Fruit fly (Drosophila melanogaster) whole organism, embryonic: ENCODE data around the gene ninaG.
A peak's percentile ranks its signal among the peaks of the same experiment; 100 is the strongest.

ENCODE experiments used
- BEAF-32 ChIP-seq: fragments of 200-800 bp; sonication (Bioruptor generic); optimal IDR thresholded peaks from 3 replicates; lab custom pipeline; 2017; ENCODE audit warnings: missing biosample characterization, missing genetic modification characterization, mild to moderate bottlenecking, moderate library complexity, missing genetic modification reagents
- Bdp1 ChIP-seq: fragments of 200-800 bp; sonication (Bioruptor generic); optimal IDR thresholded peaks from 3 replicates; lab custom pipeline; 2016; ENCODE audit warnings: missing biosample characterization, missing genetic modification characterization
- Bgb ChIP-seq: fragments of 200-800 bp; sonication (Bioruptor generic); IDR thresholded peaks from 2 replicates; pipeline ENCODE4 v1.3.6; 2022; ENCODE audit warnings: missing biosample characterization, missing genetic modification characterization; ENCODE audit not compliant: partially characterized antibody
- Blimp-1 ChIP-seq: fragments of 200-800 bp; sonication (Bioruptor generic); optimal IDR thresholded peaks from 3 replicates; lab custom pipeline; 2018; ENCODE audit warnings: missing biosample characterization, missing genetic modification characterization, mild to moderate bottlenecking, moderate library complexity, missing genetic modification reagents
- CG12219 ChIP-seq: fragments of 200-800 bp; sonication (Bioruptor generic); optimal IDR thresholded peaks from 3 replicates; lab custom pipeline; 2018; ENCODE audit warnings: missing biosample characterization, mild to moderate bottlenecking, missing genetic modification characterization
- CG12391 ChIP-seq: fragments of 200-800 bp; sonication (Bioruptor generic); optimal IDR thresholded peaks from 3 replicates; lab custom pipeline; 2018; ENCODE audit warnings: missing biosample characterization, mild to moderate bottlenecking, missing genetic modification characterization, moderate library complexity
- CG12942 ChIP-seq: fragments of 200-800 bp; sonication (Bioruptor generic); optimal IDR thresholded peaks from 3 replicates; lab custom pipeline; 2016; ENCODE audit warnings: missing biosample characterization, missing genetic modification characterization
- CG13894 ChIP-seq: fragments of 200-800 bp; sonication (Bioruptor generic); optimal IDR thresholded peaks from 3 replicates; lab custom pipeline; 2018; ENCODE audit warnings: missing biosample characterization, mild to moderate bottlenecking, missing genetic modification characterization, moderate library complexity
- CG14667 ChIP-seq: fragments of 200-800 bp; sonication (Bioruptor generic); IDR thresholded peaks from 2 replicates; pipeline ENCODE4 v1.3.6; 2022; ENCODE audit warnings: missing biosample characterization, missing genetic modification characterization
- CG17359 ChIP-seq: fragments of 200-800 bp; sonication (Bioruptor generic); optimal IDR thresholded peaks from 3 replicates; lab custom pipeline; 2018; ENCODE audit warnings: missing biosample characterization, mild to moderate bottlenecking, missing genetic modification characterization, moderate library complexity
- CG17912 ChIP-seq: fragments of 200-800 bp; sonication (Bioruptor generic); optimal IDR thresholded peaks from 2 replicates; lab custom pipeline; 2018; ENCODE audit warnings: missing biosample characterization, mild to moderate bottlenecking, missing genetic modification characterization
- CG18599 ChIP-seq: fragments of 200-800 bp; sonication (Bioruptor generic); optimal IDR thresholded peaks from 3 replicates; lab custom pipeline; 2017; ENCODE audit warnings: missing biosample characterization, missing genetic modification characterization, mild to moderate bottlenecking, moderate library complexity, missing genetic modification reagents
- CG2889 ChIP-seq: fragments of 200-800 bp; sonication (Bioruptor generic); IDR thresholded peaks from 3 replicates; pipeline ENCODE4 v1.3.6; 2022; ENCODE audit warnings: missing biosample characterization, missing genetic modification characterization
- CG32772 ChIP-seq: fragments of 200-800 bp; sonication (Bioruptor generic); IDR thresholded peaks from 2 replicates; pipeline ENCODE4 v1.3.6; 2022; ENCODE audit warnings: missing biosample characterization, missing genetic modification characterization
- CG43689 ChIP-seq: fragments of 200-800 bp; sonication (Bioruptor generic); IDR thresholded peaks from 2 replicates; pipeline ENCODE4 v1.3.6; 2022; ENCODE audit warnings: missing biosample characterization, missing genetic modification characterization
- CG4404 ChIP-seq: fragments of 200-800 bp; sonication (Bioruptor generic); IDR thresholded peaks from 2 replicates; pipeline ENCODE4 v1.3.6; 2022; ENCODE audit warnings: missing biosample characterization, missing genetic modification characterization
- CG5245 ChIP-seq: fragments of 200-800 bp; sonication (Bioruptor generic); optimal IDR thresholded peaks from 3 replicates; lab custom pipeline; 2016; ENCODE audit warnings: missing biosample characterization, missing genetic modification characterization
- CG6272 ChIP-seq: fragments of 200-800 bp; sonication (Bioruptor generic); IDR thresholded peaks from 2 replicates; pipeline ENCODE4 v1.3.6; 2022; ENCODE audit warnings: missing biosample characterization, missing genetic modification characterization
- CG6791 ChIP-seq: fragments of 200-800 bp; sonication (Bioruptor generic); IDR thresholded peaks from 3 replicates; pipeline ENCODE4 v1.3.6; 2022; ENCODE audit warnings: missing biosample characterization, missing genetic modification characterization; ENCODE audit not compliant: partially characterized antibody
- CG7372 ChIP-seq: fragments of 200-800 bp; sonication (Bioruptor generic); IDR thresholded peaks from 2 replicates; pipeline ENCODE4 v1.3.6; 2022; ENCODE audit warnings: missing biosample characterization, missing genetic modification characterization
- CG8478 ChIP-seq: fragments of >200 bp; optimal IDR thresholded peaks from 2 replicates; lab custom pipeline; 2018
- D19A ChIP-seq: fragments of 200-800 bp; optimal IDR thresholded peaks from 3 replicates; lab custom pipeline; 2019; ENCODE audit warnings: missing biosample characterization, mild to moderate bottlenecking, missing genetic modification characterization, moderate library complexity
- Dfd ChIP-seq, 2 experiments: fragments of >200 bp; optimal IDR thresholded peaks; 2 replicates each; lab custom pipeline; 2017; ENCODE audit warnings: missing biosample characterization in 2 of 2, missing genetic modification characterization in 2 of 2
- E2f2 ChIP-seq: fragments of 200-800 bp; sonication (Bioruptor generic); IDR thresholded peaks from 2 replicates; pipeline ENCODE4 v1.3.6; 2022; ENCODE audit warnings: missing biosample characterization, missing genetic modification characterization
- HLH3B ChIP-seq: fragments of 200-800 bp; sonication (Bioruptor generic); IDR thresholded peaks from 2 replicates; pipeline ENCODE4 v1.3.6; 2022; ENCODE audit warnings: missing biosample characterization, missing genetic modification characterization
- HLH54F ChIP-seq: fragments of 200-800 bp; sonication (Bioruptor generic); optimal IDR thresholded peaks from 3 replicates; lab custom pipeline; 2016; ENCODE audit warnings: missing biosample characterization, missing genetic modification characterization
- HmgZ ChIP-seq: fragments of 200-800 bp; sonication (Bioruptor generic); optimal IDR thresholded peaks from 2 replicates; lab custom pipeline; 2018; ENCODE audit warnings: missing biosample characterization, mild to moderate bottlenecking, missing genetic modification characterization
- Lpt ChIP-seq: fragments of >200 bp; optimal IDR thresholded peaks from 2 replicates; lab custom pipeline; 2018; ENCODE audit warnings: missing biosample characterization, missing genetic modification characterization
- Poxn ChIP-seq: fragments of 200-800 bp; sonication (Bioruptor generic); IDR thresholded peaks from 2 replicates; pipeline ENCODE4 v1.3.6; 2022; ENCODE audit warnings: missing biosample characterization, missing genetic modification characterization
- Rx ChIP-seq: fragments of 200-800 bp; sonication (Bioruptor generic); IDR thresholded peaks from 2 replicates; pipeline ENCODE4 v1.3.6; 2022; ENCODE audit warnings: missing biosample characterization, missing genetic modification characterization
- Tbp ChIP-seq: fragments of >200 bp; optimal IDR thresholded peaks from 2 replicates; lab custom pipeline; 2018; ENCODE audit warnings: missing biosample characterization, missing genetic modification characterization
- Trl ChIP-seq, 3 experiments: fragments of >200 bp in 2 of 3; fragments of 200-800 bp in 1 of 3; sonication (Bioruptor generic) in 1 of 3; optimal IDR thresholded peaks; 2 replicates in 1 of 3; 3 replicates in 2 of 3; lab custom pipeline; 2016 to 2017; ENCODE audit warnings: missing biosample characterization in 1 of 3, missing genetic modification characterization in 1 of 3
- amos ChIP-seq: fragments of 200-800 bp; sonication (Bioruptor generic); IDR thresholded peaks from 2 replicates; pipeline ENCODE4 v1.3.6; 2022; ENCODE audit warnings: missing biosample characterization, missing genetic modification characterization; ENCODE audit not compliant: partially characterized antibody
- aop ChIP-seq: fragments of 200-800 bp; sonication (Bioruptor generic); IDR thresholded peaks from 2 replicates; pipeline ENCODE4 v1.3.6; 2022; ENCODE audit warnings: missing biosample characterization, missing genetic modification characterization
- ato ChIP-seq: fragments of 200-800 bp; sonication (Bioruptor generic); IDR thresholded peaks from 2 replicates; pipeline ENCODE4 v1.3.6; 2022; ENCODE audit warnings: missing biosample characterization, missing genetic modification characterization; ENCODE audit not compliant: partially characterized antibody
- bbx ChIP-seq: fragments of 200-800 bp; sonication (Bioruptor generic); IDR thresholded peaks from 2 replicates; pipeline ENCODE4 v1.3.6; 2022; ENCODE audit warnings: missing biosample characterization, missing genetic modification characterization; ENCODE audit not compliant: partially characterized antibody
- dm ChIP-seq: fragments of 200-800 bp; sonication (Bioruptor generic); optimal IDR thresholded peaks from 3 replicates; lab custom pipeline; 2016; ENCODE audit warnings: missing biosample characterization, missing genetic modification characterization
- en ChIP-seq: fragments of 200-800 bp; sonication (Bioruptor generic); optimal IDR thresholded peaks from 2 replicates; lab custom pipeline; 2016; ENCODE audit warnings: missing biosample characterization, missing genetic modification characterization
- gcm2 ChIP-seq: fragments of 200-800 bp; sonication (Bioruptor generic); optimal IDR thresholded peaks from 2 replicates; lab custom pipeline; 2016; ENCODE audit warnings: missing biosample characterization, missing genetic modification characterization
- pb ChIP-seq: fragments of 200-800 bp; sonication (Bioruptor generic); optimal IDR thresholded peaks from 3 replicates; lab custom pipeline; 2016; ENCODE audit warnings: missing biosample characterization, missing genetic modification characterization
- sima ChIP-seq: fragments of 200-800 bp; sonication (Bioruptor generic); optimal IDR thresholded peaks from 2 replicates; lab custom pipeline; 2016; ENCODE audit warnings: missing biosample characterization, missing genetic modification characterization
- sna ChIP-seq: fragments of 200-800 bp; sonication (Bioruptor generic); IDR thresholded peaks from 2 replicates; pipeline ENCODE4 v1.3.6; 2022; ENCODE audit warnings: missing biosample characterization, missing genetic modification characterization; ENCODE audit not compliant: partially characterized antibody
- sr ChIP-seq: fragments of 200-800 bp; sonication (Bioruptor generic); IDR thresholded peaks from 3 replicates; pipeline ENCODE4 v1.3.6; 2022; ENCODE audit warnings: missing biosample characterization, missing genetic modification characterization
- stwl ChIP-seq: fragments of 200-800 bp; sonication (Bioruptor generic); optimal IDR thresholded peaks from 3 replicates; lab custom pipeline; 2018; ENCODE audit warnings: missing biosample characterization, mild to moderate bottlenecking, missing genetic modification characterization, moderate library complexity
- tgo ChIP-seq: fragments of 200-800 bp; sonication (Bioruptor generic); IDR thresholded peaks from 3 replicates; pipeline ENCODE4 v1.3.6; 2022; ENCODE audit warnings: missing biosample characterization, missing genetic modification characterization
- trem ChIP-seq: fragments of 200-800 bp; optimal IDR thresholded peaks from 3 replicates; lab custom pipeline; 2019; ENCODE audit warnings: missing biosample characterization, mild to moderate bottlenecking, missing genetic modification characterization, moderate library complexity
- zen ChIP-seq: fragments of 200-800 bp; sonication (Bioruptor generic); optimal IDR thresholded peaks from 3 replicates; lab custom pipeline; 2018; ENCODE audit warnings: missing biosample characterization, mild to moderate bottlenecking, missing genetic modification characterization, moderate library complexity

ninaG gene

dm6 chr3R:11375142-11375541 is 46.4 kb downstream of the ninaG start:
- no peak for TF ChIP-seq Bdp1 (GFP tag; lab: Kevin White, UChicago)
- no peak for TF ChIP-seq HmgZ (tag; lab: Kevin White, UChicago)
- no peak for TF ChIP-seq CG43689 (GFP tag; lab: Robert Waterston, UW)
- TF ChIP-seq Lpt, result no peak
- TF ChIP-seq CG18599 (GFP tag; lab: Kevin White, UChicago), result no peak
- TF ChIP-seq ato (GFP tag; lab: Robert Waterston, UW), result no peak
- TF ChIP-seq CG14667 (GFP tag; lab: Robert Waterston, UW), result no peak
- TF ChIP-seq aop (GFP tag; lab: Robert Waterston, UW), result no peak
- TF ChIP-seq CG12391 (tag; lab: Kevin White, UChicago), result no peak
- no peak for TF ChIP-seq tgo (GFP tag; lab: Robert Waterston, UW)
- TF ChIP-seq CG13894 (tag; lab: Kevin White, UChicago), result no peak
- TF ChIP-seq dm (GFP tag; lab: Kevin White, UChicago), result no peak
- TF ChIP-seq amos (GFP tag; lab: Robert Waterston, UW), result no peak
- no peak for TF ChIP-seq CG17912 (GFP tag; lab: Kevin White, UChicago)
- no peak for TF ChIP-seq zen (tag; lab: Kevin White, UChicago)
- no peak for TF ChIP-seq CG4404 (GFP tag; lab: Robert Waterston, UW)
- TF ChIP-seq, all 482 proteins: peak for 0

- TF ChIP-seq CG17359 (tag; lab: Kevin White, UChicago) (no peak), CG12219 (GFP tag; lab: Kevin White, UChicago) (no peak), Bgb (GFP tag; lab: Robert Waterston, UW) (peak; percentile 36; the same call in 1 of the 2 replicates), en (GFP tag; lab: Kevin White, UChicago) (no peak), sr (GFP tag; lab: Robert Waterston, UW) (0 out of 3 replicates have a peak, but pooled peaks have one; percentile 21), Bdp1 (GFP tag; lab: Kevin White, UChicago) (peak; percentile 22), trem (tag; lab: Kevin White, UChicago) (peak; percentile 24), Trl (optimal IDR thresholded peaks at IDR 0.05; lab: Kevin White, UChicago) (peak; percentile 53 to 74), Trl (GFP tag; optimal IDR thresholded peaks at IDR 0.05; lab: Kevin White, UChicago) (peak; percentile 13), CG32772 (GFP tag; lab: Robert Waterston, UW) (no peak), gcm2 (GFP tag; lab: Kevin White, UChicago) (no peak), sima (GFP tag; lab: Kevin White, UChicago) (no peak), Poxn (GFP tag; lab: Robert Waterston, UW) (no peak), bbx (GFP tag; lab: Robert Waterston, UW) (peak; percentile 74), D19A (peak; percentile 1), CG5245 (GFP tag; lab: Kevin White, UChicago) (peak; percentile 12), CG8478 (peak; percentile 94), stwl (tag; lab: Kevin White, UChicago) (no peak), HLH54F (GFP tag; lab: Kevin White, UChicago) (no peak), pb (GFP tag; lab: Kevin White, UChicago) (no peak), CG6272 (GFP tag; lab: Robert Waterston, UW) (0 out of 2 replicates have a peak, but pooled peaks have one; percentile 28), Dfd (GFP tag; optimal IDR thresholded peaks at IDR 0.05; lab: Kevin White, UChicago) (no peak), E2f2 (GFP tag; lab: Robert Waterston, UW) (peak; percentile 16; the same call in 1 of the 2 replicates), Tbp (GFP tag; lab: Kevin White, UChicago) (peak; percentile 53), CG6791 (GFP tag; lab: Robert Waterston, UW) (peak; percentile 59; the same call in 1 of the 3 replicates), BEAF-32 (GFP tag; lab: Kevin White, UChicago) (no peak), CG2889 (GFP tag; lab: Robert Waterston, UW) (0 out of 3 replicates have a peak, but pooled peaks have one; percentile 44), Rx (no peak), CG12942 (no peak), Blimp-1 (no peak), HLH3B (peak; percentile 26; the same call in 1 of the 2 replicates), sna (GFP tag; lab: Robert Waterston, UW) (peak; percentile 34; the same call in 1 of the 2 replicates), CG7372 (GFP tag; lab: Robert Waterston, UW) (0 out of 2 replicates have a peak, but pooled peaks have one; percentile 4)
Measured at dm6 chr3R:11372053-11373016, 49.2 kb downstream of the ninaG start.
